Fruit fly (Drosophila melanogaster): ENCODE data around the gene CG34355.

Gene CG34355

DNA sequence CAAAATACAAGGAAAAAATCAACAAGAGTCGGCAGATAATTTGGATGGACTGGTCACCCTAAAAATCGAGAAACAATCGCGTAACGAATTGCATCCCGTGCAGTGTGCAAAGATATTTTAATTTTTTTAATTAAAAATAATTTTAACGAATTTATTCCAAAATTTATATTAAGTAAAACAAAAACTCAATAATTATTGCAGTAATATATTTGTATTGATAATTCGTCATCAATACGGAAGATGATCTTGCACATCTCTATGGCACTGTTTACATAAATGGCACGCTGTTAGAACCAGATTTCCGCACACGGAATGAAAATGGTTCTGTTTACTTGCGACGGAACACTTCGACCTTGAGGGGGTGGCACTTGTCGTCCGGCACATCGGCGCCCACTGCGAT lies 30.9 kb upstream of the CG34355 start, which contains the start of gene tst (continued):
- peak; percentile 96 for TF ChIP-seq CG9215 (GFP tag; IDR thresholded peaks at IDR 0.05)
- TF ChIP-seq CG12104 (GFP tag; optimal IDR thresholded peaks at IDR 0.05) = peak; percentile 88
- TF ChIP-seq CG17568 (GFP tag; optimal IDR thresholded peaks at IDR 0.05) = no peak
- peak; percentile 88 for TF ChIP-seq tin (GFP tag; optimal IDR thresholded peaks at IDR 0.05)
- TF ChIP-seq Oaz (GFP tag; IDR thresholded peaks at IDR 0.05) = peak; percentile 87
- peak; percentile 97 for TF ChIP-seq CG3847 (GFP tag; IDR thresholded peaks at IDR 0.05)
- TF ChIP-seq CG10274 (GFP tag; optimal IDR thresholded peaks at IDR 0.05) = peak; percentile 40
- no peak for TF ChIP-seq ems (GFP tag; optimal IDR thresholded peaks at IDR 0.05)
- no peak for TF ChIP-seq CG4707 (GFP tag; optimal IDR thresholded peaks at IDR 0.05)
- TF ChIP-seq CG32767 (GFP tag; IDR thresholded peaks at IDR 0.05) = peak; percentile 93
- TF ChIP-seq CG1647 (GFP tag; optimal IDR thresholded peaks at IDR 0.05) = peak; percentile 8
- no peak for TF ChIP-seq pfk (GFP tag; optimal IDR thresholded peaks at IDR 0.05)
- TF ChIP-seq CG10462 (GFP tag; optimal IDR thresholded peaks at IDR 0.05) = peak; percentile 61
- TF ChIP-seq ftz-f1 (GFP tag; optimal IDR thresholded peaks at IDR 0.05) = no peak
- TF ChIP-seq klu (GFP tag; IDR thresholded peaks at IDR 0.05) = peak; percentile 96
- TF ChIP-seq dm (GFP tag; optimal IDR thresholded peaks at IDR 0.05) = no peak
- peak; percentile 88 for TF ChIP-seq HmgZ (tag; optimal IDR thresholded peaks at IDR 0.05)
- peak in 1 of 3 experiments; percentile 88 for TF ChIP-seq lola (GFP tag; optimal IDR thresholded peaks at IDR 0.05)
- TF ChIP-seq CG6813 (GFP tag; optimal IDR thresholded peaks at IDR 0.05) = peak; percentile 77
- peak; percentile 91 for TF ChIP-seq Atf6 (GFP tag; IDR thresholded peaks at IDR 0.05)
- no peak for TF ChIP-seq da (GFP tag; optimal IDR thresholded peaks at IDR 0.05)
- TF ChIP-seq CG5180 (GFP tag; optimal IDR thresholded peaks at IDR 0.05) = no peak
- peak; percentile 3 for TF ChIP-seq emc (GFP tag; optimal IDR thresholded peaks at IDR 0.05)
- no peak for TF ChIP-seq CG4282 (GFP tag; optimal IDR thresholded peaks at IDR 0.05)
- peak; percentile 97 for TF ChIP-seq CG2712 (tag; optimal IDR thresholded peaks at IDR 0.05)
- TF ChIP-seq CG3407 (GFP tag; optimal IDR thresholded peaks at IDR 0.05) = peak; percentile 79
- TF ChIP-seq CG12071 (GFP tag; optimal IDR thresholded peaks at IDR 0.05) = no peak
- peak; percentile 19 for TF ChIP-seq fd102C (GFP tag; optimal IDR thresholded peaks at IDR 0.05)
- TF ChIP-seq crc (GFP tag; optimal IDR thresholded peaks at IDR 0.05) = no peak
- TF ChIP-seq Six4 (GFP tag; optimal IDR thresholded peaks at IDR 0.05) = peak; percentile 81
- peak; percentile 94 for TF ChIP-seq Drgx (GFP tag; IDR thresholded peaks at IDR 0.05)
- peak; percentile 90 for TF ChIP-seq HHEX (GFP tag; optimal IDR thresholded peaks at IDR 0.05)
- no peak for TF ChIP-seq sqz (GFP tag; optimal IDR thresholded peaks at IDR 0.05)
- TF ChIP-seq CG31365 (tag; optimal IDR thresholded peaks at IDR 0.05) = peak; percentile 19
- peak; percentile 95 for TF ChIP-seq Gug (GFP tag; IDR thresholded peaks at IDR 0.05)
- peak; percentile 92 for TF ChIP-seq CG1602 (GFP tag; optimal IDR thresholded peaks at IDR 0.05)
- peak; percentile 17 for TF ChIP-seq Ets97D (GFP tag; optimal IDR thresholded peaks at IDR 0.05)
- no peak for TF ChIP-seq fd64A (GFP tag; optimal IDR thresholded peaks at IDR 0.05)
- TF ChIP-seq CG33213 (GFP tag; optimal IDR thresholded peaks at IDR 0.05) = peak; percentile 24
- TF ChIP-seq CG10431 (GFP tag; optimal IDR thresholded peaks at IDR 0.05) = peak; percentile 39
- peak; percentile 45; the same call in 1 of the 3 replicates for TF ChIP-seq CG34224 (GFP tag; IDR thresholded peaks at IDR 0.05; ENCODE audit: partially characterized antibody)
- TF ChIP-seq jumu (GFP tag; optimal IDR thresholded peaks at IDR 0.05) = peak; percentile 55
- peak; percentile 98 for TF ChIP-seq ttk (GFP tag; IDR thresholded peaks at IDR 0.05)
- TF ChIP-seq CG8388 (GFP tag; optimal IDR thresholded peaks at IDR 0.05) = peak; percentile 89
- peak; percentile 90 for TF ChIP-seq Dek (tag; optimal IDR thresholded peaks at IDR 0.05)
- no peak for TF ChIP-seq CG4854 (GFP tag; optimal IDR thresholded peaks at IDR 0.05)
- no peak for TF ChIP-seq repo (GFP tag; optimal IDR thresholded peaks at IDR 0.05)
- TF ChIP-seq Adf1 (GFP tag; IDR thresholded peaks at IDR 0.05) = peak; percentile 78
- TF ChIP-seq sr (GFP tag; IDR thresholded peaks at IDR 0.05) = no peak
- peak; percentile 1 for TF ChIP-seq CHES-1-like (GFP tag; optimal IDR thresholded peaks at IDR 0.05)
- TF ChIP-seq CG7372 (GFP tag; IDR thresholded peaks at IDR 0.05) = peak; percentile 97
- TF ChIP-seq Atf-2 (GFP tag; optimal IDR thresholded peaks at IDR 0.05) = peak; percentile 31

All from whole organism, embryonic.